Worm (Caenorhabditis elegans): ENCODE data around the gene aptf-2.

aptf-2 gene

ce11 chrIV:13395255-13395654 lies 20.6 kb downstream of the aptf-2 start:
- no peak for TF ChIP-seq ceh-32 (tag; optimal IDR thresholded peaks at IDR 0.05; ENCODE audit: poor library complexity)
- TF ChIP-seq lin-38 (GFP tag; IDR thresholded peaks at IDR 0.05) = peak; percentile 75
- peak; percentile 92 for TF ChIP-seq mxl-3 (GFP tag; optimal IDR thresholded peaks at IDR 0.05)
- TF ChIP-seq pha-4 (GFP tag; IDR thresholded peaks at IDR 0.05) = peak; percentile 75
- no peak for TF ChIP-seq pha-4 (tag; optimal IDR thresholded peaks at IDR 0.05)
- peak; percentile 97 for TF ChIP-seq hlh-11 (tag; optimal IDR thresholded peaks at IDR 0.05)
- peak; percentile 72 for TF ChIP-seq egl-43 (GFP tag; IDR thresholded peaks at IDR 0.05)
- TF ChIP-seq mdl-1 (tag; optimal IDR thresholded peaks at IDR 0.05) = peak; percentile 84 to 92
- TF ChIP-seq nhr-42 (GFP tag; IDR thresholded peaks at IDR 0.05) = peak; percentile 56; the same call in 1 of the 2 replicates
- TF ChIP-seq mes-2 (tag; optimal IDR thresholded peaks at IDR 0.05; ENCODE audit: poor library complexity, severe bottlenecking) = peak; percentile 66
- no peak for TF ChIP-seq zfp-3 (GFP tag; conservative IDR thresholded peaks at IDR 0.05)
- TF ChIP-seq dmd-8 (GFP tag; IDR thresholded peaks at IDR 0.05) = 0 out of 2 replicates have a peak, but pooled peaks have one; percentile 50
- no peak for TF ChIP-seq lim-7 (GFP tag; IDR thresholded peaks at IDR 0.05)
- TF ChIP-seq spr-1 (tag; optimal IDR thresholded peaks at IDR 0.05) = peak; percentile 55
- peak; percentile 95 for TF ChIP-seq hlh-30 (tag; optimal IDR thresholded peaks at IDR 0.05; ENCODE audit: insufficient read depth)
- peak; percentile 90 for TF ChIP-seq hmg-1.1 (GFP tag; IDR thresholded peaks at IDR 0.05)
- TF ChIP-seq fkh-10 (GFP tag; optimal IDR thresholded peaks at IDR 0.05) = peak; percentile 89
- TF ChIP-seq F37D6.2 (tag; optimal IDR thresholded peaks at IDR 0.05) = peak; percentile 64
- peak; percentile 85 for TF ChIP-seq madf-9 (GFP tag; conservative IDR thresholded peaks at IDR 0.05)
- peak; percentile 87 for TF ChIP-seq set-16 (GFP tag; IDR thresholded peaks at IDR 0.05)
- peak; percentile 67 for TF ChIP-seq T26A8.4 (GFP tag; IDR thresholded peaks at IDR 0.05)
- peak; percentile 63 to 85 for TF ChIP-seq lsy-2 (tag; optimal IDR thresholded peaks at IDR 0.05)
- TF ChIP-seq lin-29 (GFP tag; IDR thresholded peaks at IDR 0.05) = peak; percentile 16; the same call in 1 of the 2 replicates
- TF ChIP-seq ztf-7 (tag; optimal IDR thresholded peaks at IDR 0.05) = peak; percentile 93
- TF ChIP-seq nhr-11 (tag; optimal IDR thresholded peaks at IDR 0.05) = peak; percentile 84
- TF ChIP-seq jun-1 (tag; optimal IDR thresholded peaks at IDR 0.05) = peak; percentile 46
- peak; percentile 69 for TF ChIP-seq gei-8 (GFP tag; optimal IDR thresholded peaks at IDR 0.05)
- TF ChIP-seq ZK546.5 (tag; optimal IDR thresholded peaks at IDR 0.05) = no peak
- TF ChIP-seq hif-1 (tag; optimal IDR thresholded peaks at IDR 0.05) = peak; percentile 96 to 100
- no peak for TF ChIP-seq zag-1 (tag; optimal IDR thresholded peaks at IDR 0.05)
- TF ChIP-seq aha-1 (tag) = peak; percentile 100
- peak; percentile 83 for TF ChIP-seq saeg-2 (GFP tag; IDR thresholded peaks at IDR 0.05)
- peak; percentile 85 for TF ChIP-seq mep-1 (tag; optimal IDR thresholded peaks at IDR 0.05)
- peak; percentile 81 for TF ChIP-seq rbr-2 (tag; optimal IDR thresholded peaks at IDR 0.05)
- TF ChIP-seq unc-62 (GFP tag; optimal IDR thresholded peaks at IDR 0.05 in 1 of 2) = peak in 1 of 2 experiments; percentile 50
- TF ChIP-seq unc-62 (tag; optimal IDR thresholded peaks at IDR 0.05) = no peak
- TF ChIP-seq vab-7 (GFP tag; IDR thresholded peaks at IDR 0.05) = 0 out of 2 replicates have a peak, but pooled peaks have one; percentile 36
- TF ChIP-seq nhr-77 (tag; optimal IDR thresholded peaks at IDR 0.05) = peak; percentile 70
- TF ChIP-seq attf-4 (tag; optimal IDR thresholded peaks at IDR 0.05) = no peak
- TF ChIP-seq lin-1 (GFP tag; IDR thresholded peaks at IDR 0.05) = peak; percentile 94
- TF ChIP-seq nhr-25 (tag; optimal IDR thresholded peaks at IDR 0.05; ENCODE audit: borderline replicate concordance, insufficient read depth) = peak; percentile 74
- TF ChIP-seq unc-39 (tag; optimal IDR thresholded peaks at IDR 0.05) = no peak
- no peak for TF ChIP-seq dmd-9 (GFP tag; IDR thresholded peaks at IDR 0.05)
- 0 out of 4 replicates have a peak, but pooled peaks of 1 of the 2 experiments have one; percentile 70 for TF ChIP-seq madf-5 (GFP tag; IDR thresholded peaks at IDR 0.05)
- peak; percentile 98 for TF ChIP-seq dmd-6 (GFP tag; IDR thresholded peaks at IDR 0.05)
- no peak for TF ChIP-seq daf-16 (GFP tag; optimal IDR thresholded peaks at IDR 0.05)
- peak; percentile 73 for TF ChIP-seq daf-16 (tag; optimal IDR thresholded peaks at IDR 0.05)
- peak; percentile 68 for TF ChIP-seq php-3 (GFP tag; IDR thresholded peaks at IDR 0.05)
- TF ChIP-seq mdt-29 (GFP tag; IDR thresholded peaks at IDR 0.05) = 0 out of 2 replicates have a peak, but pooled peaks have one; percentile 35
- TF ChIP-seq dpl-1 (GFP tag; optimal IDR thresholded peaks at IDR 0.05) = peak; percentile 64
- peak; percentile 82 for TF ChIP-seq nhr-6 (tag; optimal IDR thresholded peaks at IDR 0.05)

Data from whole organism, L4 larva.